Worm (Caenorhabditis elegans): ENCODE measurements around the gene pfn-2.

Gene pfn-2

ce11 chrX:5372638-5373037 is 18.8 kb upstream of the pfn-2 start, which contains the start of gene F35C8.8:
Gene F35C8.8 (minus strand): TSS chrX:5372639.
- TF ChIP-seq nfya-1 (tag; optimal IDR thresholded peaks at IDR 0.05; ENCODE audit: insufficient read depth) (no peak), unc-62 (GFP tag; optimal IDR thresholded peaks at IDR 0.05) (no peak), aly-2 (tag; optimal IDR thresholded peaks at IDR 0.05) (no peak), snpc-4 (tag; optimal IDR thresholded peaks at IDR 0.05) (no peak), egl-27 (tag; optimal IDR thresholded peaks at IDR 0.05) (no peak), hmg-11 (tag; optimal IDR thresholded peaks at IDR 0.05) (no peak), elt-3 (tag; optimal IDR thresholded peaks at IDR 0.05) (no peak), elt-2 (tag; optimal IDR thresholded peaks at IDR 0.05) (no peak)

ce11 chrX:5370605-5371004 is 16.7 kb upstream of the pfn-2 start:
- TF ChIP-seq nhr-23 (tag; optimal IDR thresholded peaks at IDR 0.05) (no peak), fos-1 (tag; optimal IDR thresholded peaks at IDR 0.05) (no peak), aly-2 (tag; optimal IDR thresholded peaks at IDR 0.05) (no peak), tbx-2 (tag; optimal IDR thresholded peaks at IDR 0.05) (no peak)

- peak; percentile 25 for TF ChIP-seq hmg-11 (tag; optimal IDR thresholded peaks at IDR 0.05)
- no peak for TF ChIP-seq ceh-82 (tag; optimal IDR thresholded peaks at IDR 0.05)
- peak; percentile 78 for TF ChIP-seq lin-39 (tag; optimal IDR thresholded peaks at IDR 0.05)
- TF ChIP-seq snpc-4 (tag; optimal IDR thresholded peaks at IDR 0.05) = peak; percentile 26
- no peak for TF ChIP-seq egl-27 (tag; optimal IDR thresholded peaks at IDR 0.05)
- TF ChIP-seq nfya-1 (tag; optimal IDR thresholded peaks at IDR 0.05; ENCODE audit: insufficient read depth) = peak; percentile 53
- no peak for TF ChIP-seq nhr-23 (tag; optimal IDR thresholded peaks at IDR 0.05)
- no peak for TF ChIP-seq nhr-67 (tag; optimal IDR thresholded peaks at IDR 0.05)
These were observed 14.3 kb upstream of the pfn-2 start, which contains the start of gene jkk-1 for ce11 chrX:5368220-5368619. Gene jkk-1 (plus strand): TSS chrX:5368468.

- TF ChIP-seq lsy-12 (tag; optimal IDR thresholded peaks at IDR 0.05) = no peak
- TF ChIP-seq nhr-11 (tag; optimal IDR thresholded peaks at IDR 0.05) = no peak
- no peak for TF ChIP-seq jun-1 (tag; optimal IDR thresholded peaks at IDR 0.05)
These were observed 12.7 kb upstream of the pfn-2 start for ce11 chrX:5366613-5367012.

- TF ChIP-seq lsy-12 (tag; optimal IDR thresholded peaks at IDR 0.05) (no peak), pha-4 (tag; optimal IDR thresholded peaks at IDR 0.05) (peak; percentile 16), pqm-1 (tag; optimal IDR thresholded peaks at IDR 0.05) (peak; percentile 68), nhr-237 (tag; optimal IDR thresholded peaks at IDR 0.05) (no peak), elt-2 (tag; optimal IDR thresholded peaks at IDR 0.05) (peak; percentile 57), ama-1 (optimal IDR thresholded peaks at IDR 0.05) (no peak), nhr-11 (tag; optimal IDR thresholded peaks at IDR 0.05) (no peak)
These were observed 11.6 kb upstream of the pfn-2 start, which contains the start of gene F35C8.5 for ce11 chrX:5365437-5365836. Gene F35C8.5 (plus strand): TSS chrX:5365813.

ce11 chrX:5364222-5364621 is 10.3 kb upstream of the pfn-2 start, which contains the start of gene chtl-1:
Gene chtl-1 (minus strand): TSS chrX:5364322.
- TF ChIP-seq pha-4 (tag; optimal IDR thresholded peaks at IDR 0.05) = peak; percentile 34
- TF ChIP-seq nhr-28 (tag; optimal IDR thresholded peaks at IDR 0.05) = no peak
- no peak for TF ChIP-seq ceh-16 (tag; optimal IDR thresholded peaks at IDR 0.05)

- TF ChIP-seq mdl-1 (tag; optimal IDR thresholded peaks at IDR 0.05) (no peak), jun-1 (tag; optimal IDR thresholded peaks at IDR 0.05) (no peak), skn-1 (tag; optimal IDR thresholded peaks at IDR 0.05) (no peak), lin-39 (tag; optimal IDR thresholded peaks at IDR 0.05) (no peak), ama-1 (optimal IDR thresholded peaks at IDR 0.05) (no peak), pha-4 (tag; optimal IDR thresholded peaks at IDR 0.05) (peak; percentile 17), nhr-25 (tag; optimal IDR thresholded peaks at IDR 0.05) (no peak), lin-15B (tag; optimal IDR thresholded peaks at IDR 0.05) (no peak)
These were observed 6.8 kb upstream of the pfn-2 start for ce11 chrX:5360682-5361081.

ce11 chrX:5355253-5355652 is 1.4 kb upstream of the pfn-2 start:
- TF ChIP-seq egl-27 (tag; optimal IDR thresholded peaks at IDR 0.05) = no peak
- no peak for TF ChIP-seq nhr-76 (tag; optimal IDR thresholded peaks at IDR 0.05)
- TF ChIP-seq lin-15B (tag; optimal IDR thresholded peaks at IDR 0.05) = no peak
- no peak for TF ChIP-seq mml-1 (tag; optimal IDR thresholded peaks at IDR 0.05)
- TF ChIP-seq nhr-11 (tag; optimal IDR thresholded peaks at IDR 0.05) = no peak
- no peak for TF ChIP-seq nhr-67 (tag; optimal IDR thresholded peaks at IDR 0.05)
- TF ChIP-seq ceh-82 (tag; optimal IDR thresholded peaks at IDR 0.05) = no peak
- TF ChIP-seq fkh-10 (GFP tag; optimal IDR thresholded peaks at IDR 0.05) = no peak
- TF ChIP-seq zag-1 (tag; optimal IDR thresholded peaks at IDR 0.05) = no peak
- TF ChIP-seq nhr-28 (tag; optimal IDR thresholded peaks at IDR 0.05) = no peak
- no peak for TF ChIP-seq egl-5 (tag; optimal IDR thresholded peaks at IDR 0.05)
- TF ChIP-seq lsy-12 (tag; optimal IDR thresholded peaks at IDR 0.05) = no peak
- TF ChIP-seq elt-2 (tag; optimal IDR thresholded peaks at IDR 0.05) = peak; percentile 81
- TF ChIP-seq ama-1 (optimal IDR thresholded peaks at IDR 0.05) = no peak
- peak; percentile 18 for TF ChIP-seq skn-1 (tag; optimal IDR thresholded peaks at IDR 0.05)
- no peak for TF ChIP-seq nhr-237 (tag; optimal IDR thresholded peaks at IDR 0.05)
- TF ChIP-seq ceh-9 (tag; optimal IDR thresholded peaks at IDR 0.05) = no peak
- TF ChIP-seq pqm-1 (tag; optimal IDR thresholded peaks at IDR 0.05) = no peak
- peak; percentile 73 for TF ChIP-seq lin-39 (tag; optimal IDR thresholded peaks at IDR 0.05)
- TF ChIP-seq pha-4 (tag; optimal IDR thresholded peaks at IDR 0.05) = peak; percentile 76
- no peak for TF ChIP-seq R02D3.7 (tag; optimal IDR thresholded peaks at IDR 0.05)
- no peak for TF ChIP-seq ztf-4 (tag; optimal IDR thresholded peaks at IDR 0.05)
- no peak for TF ChIP-seq mdl-1 (tag; optimal IDR thresholded peaks at IDR 0.05)
- TF ChIP-seq snpc-4 (tag; optimal IDR thresholded peaks at IDR 0.05) = no peak
- TF ChIP-seq ceh-28 (tag; optimal IDR thresholded peaks at IDR 0.05) = no peak

Measured in whole organism, L3 larva.